Fruit fly (Drosophila melanogaster) whole organism, prepupa: ENCODE results near the gene Mccc1.

ENCODE experiments used
- CG10631 ChIP-seq: fragments of 200-800 bp; sonication (Bioruptor generic); optimal IDR thresholded peaks from 2 replicates; lab custom pipeline; 2016; ENCODE audit warnings: missing biosample characterization, missing genetic modification characterization
- CG11902 ChIP-seq: fragments of 200-800 bp; sonication (Bioruptor generic); optimal IDR thresholded peaks from 3 replicates; lab custom pipeline; 2016; ENCODE audit warnings: missing biosample characterization, missing genetic modification characterization
- CG15336 ChIP-seq: fragments of 200-800 bp; sonication (Bioruptor generic); IDR thresholded peaks from 2 replicates; pipeline ENCODE4 v1.3.6; 2022; ENCODE audit warnings: missing biosample characterization, missing genetic modification characterization
- CG1621 ChIP-seq: fragments of 200-800 bp; sonication (Bioruptor generic); optimal IDR thresholded peaks from 3 replicates; lab custom pipeline; 2018; ENCODE audit warnings: missing biosample characterization, mild to moderate bottlenecking, missing genetic modification characterization
- CG3032 ChIP-seq: fragments of 200-800 bp; optimal IDR thresholded peaks from 2 replicates; lab custom pipeline; 2019; ENCODE audit warnings: missing biosample characterization, mild to moderate bottlenecking, missing genetic modification characterization, moderate library complexity
- CG31627 ChIP-seq: fragments of 200-800 bp; sonication (Bioruptor generic); optimal IDR thresholded peaks from 3 replicates; lab custom pipeline; 2016; ENCODE audit warnings: missing biosample characterization, missing genetic modification characterization
- CG3919 ChIP-seq: fragments of 200-800 bp; sonication (Bioruptor generic); optimal IDR thresholded peaks from 3 replicates; lab custom pipeline; 2016; ENCODE audit warnings: missing biosample characterization, missing genetic modification characterization
- CG6163 ChIP-seq: fragments of 200-800 bp; sonication (Bioruptor generic); IDR thresholded peaks from 3 replicates; pipeline ENCODE4 v1.3.6; 2022; ENCODE audit warnings: missing biosample characterization, missing genetic modification characterization
- CG6808 ChIP-seq: fragments of 200-800 bp; sonication (Bioruptor generic); optimal IDR thresholded peaks from 3 replicates; lab custom pipeline; 2017; ENCODE audit warnings: missing biosample characterization, missing genetic modification characterization, mild to moderate bottlenecking, moderate library complexity, missing genetic modification reagents
- CG6854 ChIP-seq: fragments of 200-800 bp; sonication (Bioruptor generic); optimal IDR thresholded peaks from 2 replicates; lab custom pipeline; 2017; ENCODE audit warnings: missing biosample characterization, mild to moderate bottlenecking, missing genetic modification characterization
- CG7368 ChIP-seq: fragments of 200-800 bp; sonication (Bioruptor generic); optimal IDR thresholded peaks from 3 replicates; lab custom pipeline; 2016; ENCODE audit warnings: missing biosample characterization, missing genetic modification characterization
- CG8632 ChIP-seq: fragments of 200-800 bp; sonication (Bioruptor generic); optimal IDR thresholded peaks from 3 replicates; lab custom pipeline; 2016; ENCODE audit warnings: missing biosample characterization, missing genetic modification characterization
- Eip75B ChIP-seq: fragments of 200-800 bp; sonication (Bioruptor generic); optimal IDR thresholded peaks from 3 replicates; lab custom pipeline; 2016; ENCODE audit warnings: missing biosample characterization, missing genetic modification characterization
- Eip78C ChIP-seq: fragments of 200-800 bp; sonication (Bioruptor generic); peaks from one replicate; lab custom pipeline; 2016; ENCODE audit warnings: missing biosample characterization, missing genetic modification characterization
- Ets21C ChIP-seq: fragments of 200-800 bp; sonication (Bioruptor generic); optimal IDR thresholded peaks from 3 replicates; lab custom pipeline; 2016; ENCODE audit warnings: missing biosample characterization, missing genetic modification characterization
- Ets96B ChIP-seq: fragments of 200-800 bp; optimal IDR thresholded peaks from 2 replicates; lab custom pipeline; 2019; ENCODE audit warnings: missing biosample characterization, mild to moderate bottlenecking, missing genetic modification characterization, moderate library complexity
- Gug ChIP-seq: fragments of 200-800 bp; sonication (Bioruptor generic); IDR thresholded peaks from 2 replicates; pipeline ENCODE4 v1.3.6; 2022; ENCODE audit warnings: missing biosample characterization, missing genetic modification characterization
- Hr38 ChIP-seq: sonication (Bioruptor generic); optimal IDR thresholded peaks from 2 replicates; lab custom pipeline; 2016; ENCODE audit warnings: missing biosample characterization, missing genetic modification characterization
- Hr39 ChIP-seq: fragments of 200-800 bp; sonication (Bioruptor generic); optimal IDR thresholded peaks from 2 replicates; lab custom pipeline; 2016; ENCODE audit warnings: missing biosample characterization, missing genetic modification characterization
- Hr4 ChIP-seq: fragments of 200-800 bp; sonication (Bioruptor generic); optimal IDR thresholded peaks from 3 replicates; lab custom pipeline; 2016; ENCODE audit warnings: missing biosample characterization, missing genetic modification characterization
- Smox ChIP-seq: fragments of 200-800 bp; sonication (Bioruptor generic); optimal IDR thresholded peaks from 3 replicates; lab custom pipeline; 2016; ENCODE audit warnings: missing biosample characterization, missing genetic modification characterization
- Sox102F ChIP-seq: fragments of 200-800 bp; sonication (Bioruptor generic); optimal IDR thresholded peaks from 2 replicates; lab custom pipeline; 2016; ENCODE audit warnings: missing biosample characterization, mild to moderate bottlenecking, missing genetic modification characterization
- Sox14 ChIP-seq: fragments of 200-800 bp; sonication (Bioruptor generic); optimal IDR thresholded peaks from 3 replicates; lab custom pipeline; 2016; ENCODE audit warnings: missing biosample characterization, missing genetic modification characterization
- acj6 ChIP-seq: fragments of 200-800 bp; sonication (Bioruptor generic); optimal IDR thresholded peaks from 3 replicates; lab custom pipeline; 2016; ENCODE audit warnings: missing biosample characterization, missing genetic modification characterization
- cyc ChIP-seq: fragments of 200-800 bp; sonication (Bioruptor generic); optimal IDR thresholded peaks from 3 replicates; lab custom pipeline; 2016; ENCODE audit warnings: missing biosample characterization, missing genetic modification characterization
- dsx ChIP-seq: fragments of 200-800 bp; optimal IDR thresholded peaks from 3 replicates; lab custom pipeline; 2019; ENCODE audit warnings: missing biosample characterization, mild to moderate bottlenecking, missing genetic modification characterization, moderate library complexity; ENCODE audit not compliant: poor library complexity, severe bottlenecking
- eg ChIP-seq: fragments of 200-800 bp; sonication (Bioruptor generic); IDR thresholded peaks from 3 replicates; pipeline ENCODE4 v1.3.6; 2022; ENCODE audit warnings: missing biosample characterization, missing genetic modification characterization
- esn ChIP-seq: fragments of 200-800 bp; sonication (Bioruptor generic); optimal IDR thresholded peaks from 2 replicates; lab custom pipeline; 2016; ENCODE audit warnings: missing biosample characterization, mild to moderate bottlenecking, missing genetic modification characterization, moderate library complexity
- fd59A ChIP-seq: fragments of 200-800 bp; sonication (Bioruptor generic); optimal IDR thresholded peaks from 2 replicates; lab custom pipeline; 2017; ENCODE audit warnings: missing biosample characterization, mild to moderate bottlenecking, missing genetic modification characterization, missing genetic modification reagents
- fd85E ChIP-seq: fragments of 200-800 bp; sonication (Bioruptor generic); optimal IDR thresholded peaks from 3 replicates; lab custom pipeline; 2016; ENCODE audit warnings: missing biosample characterization, missing genetic modification characterization
- lz ChIP-seq: fragments of 200-800 bp; sonication (Bioruptor generic); optimal IDR thresholded peaks from 3 replicates; lab custom pipeline; 2016; ENCODE audit warnings: missing biosample characterization, missing genetic modification characterization
- pdm3 ChIP-seq: fragments of 200-800 bp; sonication (Bioruptor generic); optimal IDR thresholded peaks from 3 replicates; lab custom pipeline; 2016; ENCODE audit warnings: missing biosample characterization, missing genetic modification characterization
- topi ChIP-seq: fragments of 200-800 bp; sonication (Bioruptor generic); optimal IDR thresholded peaks from 3 replicates; lab custom pipeline; 2016; ENCODE audit warnings: missing biosample characterization, missing genetic modification characterization

Mccc1 gene

dm6 chr3R:31744044-31744652 lies 49.6 kb downstream of the Mccc1 start, which contains the start of gene CG1896 (continued):
- TF ChIP-seq CG10631 (GFP tag; lab: Kevin White, UChicago) (peak; percentile 65), topi (GFP tag; lab: Kevin White, UChicago) (peak; percentile 70), Hr4 (peak; percentile 64), CG3919 (peak; percentile 74), CG6163 (GFP tag; lab: Robert Waterston, UW) (peak; percentile 83), cyc (GFP tag; lab: Kevin White, UChicago) (peak; percentile 53), Sox102F (GFP tag; lab: Kevin White, UChicago) (no peak), fd59A (GFP tag; lab: Kevin White, UChicago) (no peak), CG7368 (peak; percentile 32)

dm6 chr3R:31743279-31743678 lies 50.4 kb downstream of the Mccc1 start, which contains the start of gene Tbca:
TSS of gene Tbca (plus strand) at chr3R:31743490.
- no peak for TF ChIP-seq Eip75B
- TF ChIP-seq CG7368 = no peak
- no peak for TF ChIP-seq CG8632
- TF ChIP-seq CG3032 (tag; lab: Kevin White, UChicago) = peak; percentile 12
- peak; percentile 34 for TF ChIP-seq CG3919
- no peak for TF ChIP-seq Smox (GFP tag; lab: Kevin White, UChicago)
- no peak for TF ChIP-seq CG10631 (GFP tag; lab: Kevin White, UChicago)
- TF ChIP-seq CG1621 (tag; lab: Kevin White, UChicago) = peak; percentile 94
- peak; percentile 65 for TF ChIP-seq Sox14 (GFP tag; lab: Kevin White, UChicago)
- no peak for TF ChIP-seq Hr39 (GFP tag; lab: Kevin White, UChicago)
- TF ChIP-seq CG6854 (GFP tag; lab: Kevin White, UChicago) = no peak
- no peak for TF ChIP-seq acj6 (GFP tag; lab: Kevin White, UChicago)
- TF ChIP-seq CG11902 (GFP tag; lab: Kevin White, UChicago) = no peak
- TF ChIP-seq CG6808 (GFP tag; lab: Kevin White, UChicago) = peak; percentile 36
- no peak for TF ChIP-seq Hr38
- no peak for TF ChIP-seq Ets21C (GFP tag; lab: Kevin White, UChicago)
- 0 out of 3 replicates have a peak, but pooled peaks have one; percentile 5 for TF ChIP-seq eg (GFP tag; lab: Robert Waterston, UW)
- peak; percentile 46; the same call in 2 of the 3 replicates for TF ChIP-seq CG6163 (GFP tag; lab: Robert Waterston, UW)
- TF ChIP-seq Eip78C (GFP tag; lab: Kevin White, UChicago) = peak; percentile 33

dm6 chr3R:31741278-31741677 lies 52.4 kb downstream of the Mccc1 start:
- TF ChIP-seq Ets96B (tag; lab: Kevin White, UChicago) (peak; percentile 7), CG3919 (no peak), eg (GFP tag; lab: Robert Waterston, UW) (peak; percentile 66; the same call in 2 of the 3 replicates), fd59A (GFP tag; lab: Kevin White, UChicago) (no peak), CG6163 (GFP tag; lab: Robert Waterston, UW) (peak; percentile 42; the same call in 1 of the 3 replicates), Gug (0 out of 2 replicates have a peak, but pooled peaks have one; percentile 31), Eip78C (GFP tag; lab: Kevin White, UChicago) (peak; percentile 57), pdm3 (peak; percentile 7), CG10631 (GFP tag; lab: Kevin White, UChicago) (no peak), fd85E (no peak), dsx (GFP tag; lab: Kevin White, UChicago) (peak; percentile 11), esn (GFP tag; lab: Kevin White, UChicago) (peak; percentile 9), CG15336 (GFP tag; lab: Robert Waterston, UW) (peak; percentile 59), Ets21C (GFP tag; lab: Kevin White, UChicago) (no peak), lz (GFP tag; lab: Kevin White, UChicago) (no peak), CG31627 (GFP tag; lab: Kevin White, UChicago) (no peak)
